Worm (Caenorhabditis elegans): ENCODE measurements around the gene cyp-29A2.

cyp-29A2 gene

ce11 chrV:11258896-11259295 is 41.5 kb downstream of the cyp-29A2 start, which contains the start of gene lgc-36:
Gene lgc-36, minus strand, starts transcription at chrV:11258996.
- no peak for TF ChIP-seq hlh-15 (tag; optimal IDR thresholded peaks at IDR 0.05)
- TF ChIP-seq lim-6 (tag; optimal IDR thresholded peaks at IDR 0.05), result no peak
- no peak for TF ChIP-seq ztf-16 (tag; optimal IDR thresholded peaks at IDR 0.05)
- no peak for TF ChIP-seq pha-4 (tag; optimal IDR thresholded peaks at IDR 0.05)
- TF ChIP-seq elt-2 (tag; optimal IDR thresholded peaks at IDR 0.05), result no peak
- no peak for TF ChIP-seq rnt-1 (tag; optimal IDR thresholded peaks at IDR 0.05)
- TF ChIP-seq pat-9 (tag; optimal IDR thresholded peaks at IDR 0.05), result no peak
- no peak for TF ChIP-seq ref-2 (tag; optimal IDR thresholded peaks at IDR 0.05)
- no peak for TF ChIP-seq ceh-45 (GFP tag; IDR thresholded peaks at IDR 0.05)
- no peak for TF ChIP-seq unc-3 (GFP tag; conservative IDR thresholded peaks at IDR 0.05)
- TF ChIP-seq unc-3 (tag; optimal IDR thresholded peaks at IDR 0.05), result no peak

ce11 chrV:11260622-11261021 is 43.2 kb downstream of the cyp-29A2 start, which contains the start of gene F07B10.7:
Gene F07B10.7, minus strand, starts transcription at chrV:11260722.
- TF ChIP-seq odd-2 (tag; optimal IDR thresholded peaks at IDR 0.05) (no peak), tbx-7 (tag; optimal IDR thresholded peaks at IDR 0.05) (no peak), unc-42 (tag; optimal IDR thresholded peaks at IDR 0.05) (no peak), ttx-3 (tag; optimal IDR thresholded peaks at IDR 0.05) (no peak), fkh-10 (GFP tag; optimal IDR thresholded peaks at IDR 0.05) (no peak), syd-9 (tag; optimal IDR thresholded peaks at IDR 0.05) (no peak), hlh-15 (tag; optimal IDR thresholded peaks at IDR 0.05) (no peak), K02D7.2 (tag; optimal IDR thresholded peaks at IDR 0.05) (no peak), ceh-14 (tag; optimal IDR thresholded peaks at IDR 0.05) (no peak), ceh-30 (tag; optimal IDR thresholded peaks at IDR 0.05) (no peak), ceh-2 (tag; optimal IDR thresholded peaks at IDR 0.05) (no peak), hlh-8 (tag; optimal IDR thresholded peaks at IDR 0.05) (no peak), ztf-16 (tag; optimal IDR thresholded peaks at IDR 0.05) (no peak), ahr-1 (tag; optimal IDR thresholded peaks at IDR 0.05) (no peak), ceh-48 (tag; optimal IDR thresholded peaks at IDR 0.05) (no peak), ceh-22 (tag; optimal IDR thresholded peaks at IDR 0.05) (no peak), ama-1 (optimal IDR thresholded peaks at IDR 0.05) (no peak)

- TF ChIP-seq unc-42 (tag; optimal IDR thresholded peaks at IDR 0.05) (no peak), syd-9 (tag; optimal IDR thresholded peaks at IDR 0.05) (no peak), pax-1 (tag; optimal IDR thresholded peaks at IDR 0.05) (no peak), ceh-19 (GFP tag; optimal IDR thresholded peaks at IDR 0.05) (no peak), pat-9 (tag; optimal IDR thresholded peaks at IDR 0.05) (no peak), ttx-3 (tag; optimal IDR thresholded peaks at IDR 0.05) (no peak), rnt-1 (tag; optimal IDR thresholded peaks at IDR 0.05) (no peak), T23F11.4 (GFP tag; optimal IDR thresholded peaks at IDR 0.05) (no peak), hlh-13 (GFP tag; optimal IDR thresholded peaks at IDR 0.05) (no peak), lim-6 (tag; optimal IDR thresholded peaks at IDR 0.05) (no peak), odd-2 (tag; optimal IDR thresholded peaks at IDR 0.05) (no peak), lin-11 (tag; optimal IDR thresholded peaks at IDR 0.05) (no peak), ceh-18 (tag; optimal IDR thresholded peaks at IDR 0.05) (no peak), ahr-1 (tag; optimal IDR thresholded peaks at IDR 0.05) (no peak), ceh-48 (tag; optimal IDR thresholded peaks at IDR 0.05) (no peak), ets-4 (tag; optimal IDR thresholded peaks at IDR 0.05) (no peak), hlh-6 (tag; optimal IDR thresholded peaks at IDR 0.05) (no peak)
These were observed 45.6 kb downstream of the cyp-29A2 start, which contains the start of gene F07B10.4 for ce11 chrV:11263025-11263424. Gene F07B10.4, minus strand, starts transcription at chrV:11263125.

ce11 chrV:11265482-11265881 is 48.1 kb downstream of the cyp-29A2 start, which contains the start of gene cln-3.1:
Gene cln-3.1, minus strand, starts transcription at chrV:11265652.
- TF ChIP-seq mec-3 (tag; optimal IDR thresholded peaks at IDR 0.05; ENCODE audit: borderline replicate concordance), result no peak
- peak; percentile 78 for TF ChIP-seq elt-2 (tag; optimal IDR thresholded peaks at IDR 0.05)

ce11 chrV:11266681-11267080 is 49.3 kb downstream of the cyp-29A2 start, which contains the start of gene str-116:
Gene str-116, plus strand, starts transcription at chrV:11266981.
- TF ChIP-seq ceh-9 (tag; optimal IDR thresholded peaks at IDR 0.05) (no peak), fkh-6 (tag; optimal IDR thresholded peaks at IDR 0.05) (no peak)
